Worm (Caenorhabditis elegans) whole organism, L2 larva: ENCODE data around the gene Y46G5A.39.

Experiments used
- F13H6.1 ChIP-seq: sonication (generic microtip); optimal IDR thresholded peaks from 2 replicates; lab custom pipeline; 2016; ENCODE audit warnings: missing genetic modification characterization, missing compliant biosample characterization
- R02D3.7 ChIP-seq: fragments of 150-350 bp; optimal IDR thresholded peaks from 2 replicates; lab custom pipeline; 2014; ENCODE audit warnings: missing biosample characterization, missing genetic modification characterization
- Y55F3AM.14 ChIP-seq: fragments of 200-800 bp; sonication (Bioruptor generic); optimal IDR thresholded peaks from 2 replicates; lab custom pipeline; 2018; ENCODE audit warnings: mild to moderate bottlenecking, missing genetic modification characterization, missing compliant biosample characterization
- ZK546.5 ChIP-seq: sonication (generic microtip); optimal IDR thresholded peaks from 2 replicates; lab custom pipeline; 2017; ENCODE audit warnings: missing biosample characterization, missing genetic modification characterization
- aly-2 ChIP-seq: fragments of 150-350 bp; optimal IDR thresholded peaks from 2 replicates; lab custom pipeline; 2014; ENCODE audit warnings: missing biosample characterization, missing genetic modification characterization
- blmp-1 ChIP-seq: sonication (generic microtip); optimal IDR thresholded peaks from 2 replicates; lab custom pipeline; 2017; ENCODE audit warnings: missing genetic modification characterization, mild to moderate bottlenecking, missing compliant biosample characterization, antibody characterized with exemption, moderate library complexity; ENCODE audit not compliant: insufficient read depth
- ceh-16 ChIP-seq: fragments of 150-350 bp; optimal IDR thresholded peaks from 2 replicates; lab custom pipeline; 2014; ENCODE audit warnings: missing biosample characterization, missing genetic modification characterization
- crh-2 ChIP-seq: sonication (generic microtip); optimal IDR thresholded peaks from 2 replicates; lab custom pipeline; 2017; ENCODE audit warnings: missing biosample characterization, missing genetic modification characterization
- dmd-4 ChIP-seq: sonication (generic microtip); optimal IDR thresholded peaks from 2 replicates; lab custom pipeline; 2017; ENCODE audit warnings: missing biosample characterization, missing genetic modification characterization
- lin-11 ChIP-seq: fragments of 150-350 bp; sonication (generic microtip); optimal IDR thresholded peaks from 2 replicates; lab custom pipeline; 2014; ENCODE audit warnings: missing biosample characterization, missing genetic modification characterization, inconsistent platforms, mixed read lengths
- lin-13 ChIP-seq: fragments of 150-350 bp; optimal IDR thresholded peaks from 2 replicates; lab custom pipeline; 2014; ENCODE audit warnings: missing biosample characterization, missing genetic modification reagents, missing genetic modification characterization
- lin-39 ChIP-seq: fragments of 150-350 bp; optimal IDR thresholded peaks from 2 replicates; lab custom pipeline; 2014; ENCODE audit warnings: missing biosample characterization, missing genetic modification reagents, missing genetic modification characterization
- lsy-2 ChIP-seq, 2 experiments: fragments of 150-350 bp in 1 of 2; sonication (generic microtip) in 1 of 2; optimal IDR thresholded peaks; 2 replicates each; lab custom pipeline; 2014 to 2017; ENCODE audit warnings: missing biosample characterization in 2 of 2, missing genetic modification characterization in 2 of 2
- mab-5 ChIP-seq: fragments of 150-350 bp; optimal IDR thresholded peaks from 2 replicates; lab custom pipeline; 2014; ENCODE audit warnings: missing biosample characterization, missing genetic modification characterization
- mbf-1 ChIP-seq: sonication (generic microtip); optimal IDR thresholded peaks from 2 replicates; lab custom pipeline; 2017; ENCODE audit warnings: missing biosample characterization, missing genetic modification characterization
- nhr-11 ChIP-seq: fragments of 150-350 bp; optimal IDR thresholded peaks from 2 replicates; lab custom pipeline; 2014; ENCODE audit warnings: missing biosample characterization, missing genetic modification characterization
- nhr-12 ChIP-seq: fragments of 150-350 bp; optimal IDR thresholded peaks from 2 replicates; lab custom pipeline; 2014; ENCODE audit warnings: missing biosample characterization, missing genetic modification characterization
- nhr-129 ChIP-seq: fragments of 150-350 bp; optimal IDR thresholded peaks from 2 replicates; lab custom pipeline; 2014; ENCODE audit warnings: missing biosample characterization, missing genetic modification characterization
- nhr-237 ChIP-seq: fragments of 150-350 bp; optimal IDR thresholded peaks from 2 replicates; lab custom pipeline; 2014; ENCODE audit warnings: missing biosample characterization, missing genetic modification characterization
- nhr-25 ChIP-seq: fragments of 150-350 bp; sonication (generic microtip); optimal IDR thresholded peaks from 3 replicates; lab custom pipeline; 2014; ENCODE audit warnings: missing biosample characterization, missing genetic modification characterization
- nhr-6 ChIP-seq: fragments of 150-350 bp; optimal IDR thresholded peaks from 2 replicates; lab custom pipeline; 2014; ENCODE audit warnings: missing biosample characterization, missing genetic modification characterization
- nhr-77 ChIP-seq: fragments of 150-350 bp; optimal IDR thresholded peaks from 2 replicates; lab custom pipeline; 2014; ENCODE audit warnings: missing biosample characterization, missing genetic modification characterization
- peb-1 ChIP-seq: fragments of 150-350 bp; optimal IDR thresholded peaks from 2 replicates; lab custom pipeline; 2014; ENCODE audit warnings: missing biosample characterization, missing genetic modification characterization
- skn-1 ChIP-seq: sonication (generic microtip); optimal IDR thresholded peaks from 2 replicates; lab custom pipeline; 2017; ENCODE audit warnings: missing biosample characterization, missing genetic modification characterization
- sma-3 ChIP-seq: sonication (generic microtip); optimal IDR thresholded peaks from 2 replicates; lab custom pipeline; 2016; ENCODE audit warnings: missing genetic modification reagents, missing genetic modification characterization, missing compliant biosample characterization
- unc-39 ChIP-seq: fragments of 150-350 bp; optimal IDR thresholded peaks from 2 replicates; lab custom pipeline; 2014; ENCODE audit warnings: missing biosample characterization, missing genetic modification characterization
- unc-55 ChIP-seq: fragments of 150-350 bp; sonication (generic microtip); optimal IDR thresholded peaks from 3 replicates; lab custom pipeline; 2014; ENCODE audit warnings: missing biosample characterization, missing genetic modification reagents, missing genetic modification characterization
- zag-1 ChIP-seq: fragments of 150-350 bp; optimal IDR thresholded peaks from 2 replicates; lab custom pipeline; 2014; ENCODE audit warnings: missing biosample characterization, missing genetic modification characterization
- ztf-1 ChIP-seq: fragments of 200-800 bp; sonication (Bioruptor generic); conservative IDR thresholded peaks from 2 replicates; pipeline ENCODE4 v1.3.6; 2022; ENCODE audit warnings: missing genetic modification characterization, missing compliant biosample characterization
- ztf-11 ChIP-seq: sonication (generic microtip); optimal IDR thresholded peaks from 2 replicates; lab custom pipeline; 2017; ENCODE audit warnings: missing biosample characterization, missing genetic modification characterization
- ztf-4 ChIP-seq: fragments of 150-350 bp; optimal IDR thresholded peaks from 2 replicates; lab custom pipeline; 2014; ENCODE audit warnings: missing biosample characterization, missing genetic modification characterization

The Y46G5A.39 gene

DNA sequence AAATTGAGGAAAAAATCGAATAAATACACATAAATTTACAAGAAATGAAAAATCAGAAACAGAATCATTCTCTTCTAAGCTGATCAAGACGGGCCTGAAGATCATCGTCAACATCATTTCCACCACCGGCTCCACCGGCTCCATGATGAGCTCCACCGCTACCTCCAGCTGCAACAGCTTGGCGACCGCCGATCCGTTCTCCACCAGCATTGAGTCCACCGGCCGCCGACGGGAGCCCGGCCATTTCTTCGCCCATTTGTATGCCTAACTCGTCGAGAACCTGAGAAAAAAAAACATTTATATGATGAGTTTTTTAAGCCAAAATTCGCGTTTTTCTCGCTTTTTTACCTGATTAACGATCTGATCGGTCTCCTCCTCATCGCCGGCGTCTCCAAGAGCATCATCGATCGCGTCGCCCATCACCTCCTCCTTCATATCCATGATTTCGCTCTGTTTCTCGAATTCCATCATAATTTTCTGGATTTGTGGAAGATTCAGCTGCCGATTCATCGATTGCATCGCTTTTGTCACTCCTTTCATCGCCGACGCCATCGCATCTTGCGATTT lies 13.7 kb upstream of the Y46G5A.39 start:
- TF ChIP-seq R02D3.7 (tag; lab: Kevin White, UChicago): no peak
- no peak for TF ChIP-seq nhr-77
- no peak for TF ChIP-seq Y55F3AM.14 (GFP tag; lab: Kevin White, UChicago)
- no peak for TF ChIP-seq skn-1 (tag; lab: Kevin White, UChicago)
- no peak for TF ChIP-seq unc-39
- no peak for TF ChIP-seq zag-1
- TF ChIP-seq dmd-4 (tag; lab: Kevin White, UChicago): no peak
- TF ChIP-seq F13H6.1 (tag; lab: Kevin White, UChicago): no peak
- no peak for TF ChIP-seq nhr-6 (tag; lab: Kevin White, UChicago)

DNA sequence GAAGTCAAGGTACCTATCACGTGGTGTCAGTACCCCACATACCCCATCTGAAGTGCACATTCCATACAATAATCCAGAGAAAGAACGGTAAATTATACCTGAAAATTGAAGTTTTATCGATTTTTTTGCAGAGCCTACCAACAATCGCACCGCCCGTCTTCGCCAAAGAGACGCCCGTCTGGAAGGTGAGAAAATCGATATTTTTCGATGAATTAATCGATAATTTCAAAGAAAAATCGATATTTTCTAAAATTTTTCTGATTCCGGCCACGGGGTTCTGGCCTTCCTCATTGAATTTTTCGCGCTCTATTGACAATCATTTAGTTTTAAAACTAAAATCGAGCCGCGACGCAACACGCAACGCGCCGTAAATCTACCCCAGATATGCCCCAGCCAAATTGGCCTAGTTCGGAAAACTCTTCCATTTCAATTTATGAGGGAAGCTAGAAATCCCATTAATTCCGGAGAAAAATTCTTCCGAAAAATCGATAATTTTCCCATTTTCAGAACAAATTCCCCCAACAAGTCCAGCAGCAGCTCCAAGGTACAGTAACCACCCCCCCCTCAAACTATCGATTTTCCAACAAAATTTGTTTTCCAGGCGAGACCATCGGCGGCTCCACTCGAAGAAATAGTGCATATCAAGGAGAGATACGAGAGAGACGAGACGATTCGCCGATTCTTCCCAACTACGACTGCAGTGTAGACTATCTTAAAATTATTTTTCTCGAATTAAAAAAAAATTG lies 13.0 kb upstream of the Y46G5A.39 start:
- TF ChIP-seq dmd-4 (tag; lab: Kevin White, UChicago): no peak
- TF ChIP-seq, all 48 proteins: peak for 0

DNA sequence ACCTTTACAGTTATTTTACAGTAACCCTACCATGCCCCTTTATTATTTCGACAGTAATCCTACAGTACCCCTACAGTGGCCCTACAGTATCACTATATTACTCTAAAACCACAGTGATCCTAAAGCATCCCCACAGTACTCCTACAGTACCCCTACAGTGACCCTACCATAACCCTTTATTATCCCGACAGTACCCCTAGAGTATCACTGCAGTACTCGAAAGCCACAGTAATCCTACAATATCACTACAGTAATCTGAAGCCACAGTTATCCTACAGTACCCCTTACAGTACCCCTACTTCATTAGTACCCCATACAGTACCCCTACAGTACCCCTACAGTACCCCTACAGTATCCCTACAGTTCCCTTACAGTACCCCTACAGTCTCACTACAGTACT lies 10.9 kb upstream of the Y46G5A.39 start:
- TF ChIP-seq blmp-1 (tag; lab: Kevin White, UChicago): no peak
- TF ChIP-seq nhr-12: no peak
- TF ChIP-seq nhr-129 (tag; lab: Kevin White, UChicago): no peak
- TF ChIP-seq ceh-16 (tag; lab: Kevin White, UChicago): no peak
- TF ChIP-seq crh-2 (tag; lab: Kevin White, UChicago): no peak
- no peak for TF ChIP-seq mbf-1 (tag; lab: Kevin White, UChicago)
- no peak for TF ChIP-seq skn-1 (tag; lab: Kevin White, UChicago)
- TF ChIP-seq ztf-1 (GFP tag; lab: Robert Waterston, UW): no peak
- TF ChIP-seq nhr-11 (tag; lab: Kevin White, UChicago): no peak

DNA sequence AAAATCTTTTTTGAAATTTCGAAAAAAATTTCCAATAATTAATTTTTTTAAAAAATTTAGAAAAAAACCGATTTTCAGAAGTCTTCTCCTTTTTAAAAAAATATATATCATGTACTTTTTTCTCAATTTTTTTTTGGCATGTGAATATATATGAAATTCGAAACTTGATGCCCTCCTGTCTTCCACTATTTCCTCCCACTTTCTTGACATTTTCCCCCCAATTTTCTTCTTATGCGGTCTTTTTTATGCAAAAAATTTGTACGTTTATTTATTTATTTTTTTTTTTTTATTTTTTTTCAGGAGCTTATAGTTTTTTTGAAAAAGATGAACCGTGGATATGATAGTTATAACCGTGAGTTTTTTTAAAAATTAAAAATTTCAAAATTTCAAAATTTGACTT lies 6.9 kb upstream of the Y46G5A.39 start, which contains the start of gene cnp-2:
cnp-2 (plus strand) TSS at position 301 of the 400 bp plus-strand sequence.
- no peak for TF ChIP-seq ZK546.5 (tag; lab: Kevin White, UChicago)
- no peak for TF ChIP-seq ceh-16 (tag; lab: Kevin White, UChicago)
- TF ChIP-seq, all 48 proteins: peak for 0

DNA sequence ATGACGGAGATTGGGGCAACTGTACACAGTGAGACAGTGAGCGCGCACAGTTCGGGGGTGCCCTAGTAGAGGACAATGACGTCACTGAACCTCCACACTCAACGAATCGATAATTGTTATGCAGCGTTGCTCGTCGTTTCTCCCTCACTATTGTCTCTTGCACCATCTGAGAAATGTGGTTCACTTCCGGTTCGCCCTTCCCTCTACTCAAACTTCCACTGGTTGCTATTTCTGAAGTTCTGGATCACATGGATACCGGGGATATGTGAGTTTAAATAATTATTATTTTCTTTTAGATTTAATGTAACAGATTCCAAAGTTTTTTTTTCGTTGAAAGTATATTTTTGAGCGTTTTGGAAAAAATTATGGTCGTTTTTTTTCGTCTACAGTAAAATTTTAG lies 2.6 kb upstream of the Y46G5A.39 start, which contains the start of the genes Y46G5A.7 and Y46G5A.8:
Y46G5A.7 (minus strand) TSS at position 153 of the 400 bp plus-strand sequence.
Y46G5A.8 (plus strand) TSS at position 159 of the 400 bp plus-strand sequence.
- TF ChIP-seq ztf-1 (GFP tag; lab: Robert Waterston, UW): no peak
- TF ChIP-seq nhr-12: no peak
- no peak for TF ChIP-seq lin-13 (GFP tag; lab: Kevin White, UChicago)
- TF ChIP-seq lin-39: no peak
- no peak for TF ChIP-seq ztf-4 (tag; lab: Kevin White, UChicago)
- TF ChIP-seq lin-11 (tag; lab: Kevin White, UChicago): no peak
- no peak for TF ChIP-seq peb-1 (tag; lab: Kevin White, UChicago)

DNA sequence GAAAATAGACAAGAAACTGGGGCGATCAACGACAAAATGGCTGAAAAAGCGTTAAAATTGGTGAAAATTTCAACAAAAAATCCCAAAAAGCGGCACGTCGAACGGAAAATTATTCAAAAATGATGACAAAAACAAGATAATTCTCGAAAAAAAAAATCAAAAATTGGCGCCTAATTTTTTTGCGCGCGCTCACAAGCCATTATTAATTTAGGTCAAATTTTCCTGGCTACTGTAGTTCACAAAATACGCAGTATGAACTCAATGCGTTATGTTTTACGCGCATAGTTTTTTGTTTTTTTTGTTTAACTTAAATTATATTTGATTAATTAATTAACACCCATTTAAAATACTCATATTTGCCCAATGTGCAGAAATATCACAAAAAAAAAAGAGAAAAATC lies 14.3 kb downstream of the Y46G5A.39 start:
- TF ChIP-seq nhr-6 (tag; lab: Kevin White, UChicago) (no peak), nhr-77 (no peak), lsy-2 (tag; optimal IDR thresholded peaks at IDR 0.05; lab: Kevin White, UChicago) (no peak), lin-11 (tag; lab: Kevin White, UChicago) (no peak), mab-5 (tag; lab: Kevin White, UChicago) (no peak), nhr-25 (no peak), blmp-1 (tag; lab: Kevin White, UChicago) (no peak), unc-55 (GFP tag; lab: Kevin White, UChicago) (no peak), ztf-11 (tag; lab: Kevin White, UChicago) (no peak), sma-3 (GFP tag; lab: Kevin White, UChicago) (no peak), aly-2 (tag; lab: Kevin White, UChicago) (no peak), nhr-12 (no peak), nhr-237 (no peak), unc-39 (no peak)
